Worm (Caenorhabditis elegans): ENCODE results near the gene srsx-16.

DNA sequence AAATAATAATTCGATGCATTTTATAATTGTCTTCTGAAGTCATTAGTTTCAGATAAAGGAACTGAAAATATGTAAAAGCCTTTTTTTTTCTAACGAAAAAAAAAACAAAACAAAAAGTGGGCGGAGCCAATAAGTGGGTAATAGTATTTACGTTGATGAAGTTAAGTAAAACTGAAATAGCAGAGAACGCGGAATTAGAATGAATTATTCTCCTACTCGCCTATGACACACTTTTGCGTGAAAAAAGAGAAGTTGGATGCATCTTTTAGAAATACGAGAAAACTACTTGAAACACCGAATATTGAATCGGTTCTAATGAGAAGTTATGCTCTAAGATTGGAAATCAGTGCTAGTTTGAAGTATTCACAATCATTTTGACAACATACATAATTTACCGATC, at the start of gene srsx-16:
- TF ChIP-seq attf-4 (tag; optimal IDR thresholded peaks at IDR 0.05): no peak
- TF ChIP-seq nhr-77 (tag; optimal IDR thresholded peaks at IDR 0.05): no peak
- TF ChIP-seq ces-1 (GFP tag; optimal IDR thresholded peaks at IDR 0.05): no peak
- no peak for TF ChIP-seq fos-1 (tag; optimal IDR thresholded peaks at IDR 0.05)
- TF ChIP-seq nhr-48 (tag; optimal IDR thresholded peaks at IDR 0.05): no peak
- no peak for TF ChIP-seq ama-1 (optimal IDR thresholded peaks at IDR 0.05)
- TF ChIP-seq pha-4 (GFP tag; IDR thresholded peaks at IDR 0.05): no peak
- no peak for TF ChIP-seq pha-4 (tag; optimal IDR thresholded peaks at IDR 0.05)
- TF ChIP-seq ztf-11 (tag; optimal IDR thresholded peaks at IDR 0.05): no peak

Measured in whole organism, L4 larva.